Worm (Caenorhabditis elegans): ENCODE results near the gene tag-209.

tag-209 gene

DNA sequence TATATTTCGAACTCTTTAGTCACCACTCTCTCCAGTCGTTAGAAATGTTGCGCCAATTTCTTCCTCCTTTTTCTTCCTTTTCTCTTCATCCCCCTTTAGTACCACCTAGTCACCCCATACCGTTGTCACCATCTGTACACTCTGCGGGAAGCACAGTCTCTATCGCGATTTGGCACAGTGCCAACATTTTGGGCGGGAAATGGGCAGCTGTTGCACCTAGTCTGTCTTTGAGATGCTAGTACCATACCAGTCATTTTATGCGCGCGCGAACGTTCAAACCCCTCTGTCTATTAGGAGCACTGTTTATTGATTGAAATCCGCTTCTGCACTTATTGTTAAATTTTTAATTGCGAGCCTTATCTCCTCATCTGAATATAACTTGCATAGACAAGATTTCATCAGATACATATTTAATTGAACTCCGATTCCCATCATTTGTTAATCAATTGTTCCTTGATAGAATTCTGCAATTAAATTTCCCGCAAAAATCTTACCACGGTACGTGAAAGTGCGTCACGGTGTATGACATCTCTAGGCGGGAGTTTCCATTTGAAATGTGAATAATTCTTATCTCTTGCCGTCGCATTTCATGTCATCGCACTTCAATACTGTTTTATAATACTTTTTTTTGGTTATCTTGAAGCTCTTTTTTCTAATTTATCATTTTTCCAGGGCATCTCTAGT lies 2.2 kb upstream of the tag-209 start, which contains the start of gene cdl-1 (continued):
- TF ChIP-seq swsn-7 (tag; optimal IDR thresholded peaks at IDR 0.05) (peak; percentile 53), ces-1 (GFP tag; optimal IDR thresholded peaks at IDR 0.05) (no peak), grh-1 (GFP tag; IDR thresholded peaks at IDR 0.05) (no peak), blmp-1 (tag; optimal IDR thresholded peaks at IDR 0.05) (peak; percentile 66), hlh-17 (GFP tag; optimal IDR thresholded peaks at IDR 0.05; ENCODE audit: borderline replicate concordance) (no peak), unc-62 (GFP tag; optimal IDR thresholded peaks at IDR 0.05) (no peak), ama-1 (optimal IDR thresholded peaks at IDR 0.05) (no peak), mab-9 (GFP tag; IDR thresholded peaks at IDR 0.05) (0 out of 2 replicates have a peak, but pooled peaks have one; percentile 21), zag-1 (tag; optimal IDR thresholded peaks at IDR 0.05) (no peak), unc-98 (GFP tag; IDR thresholded peaks at IDR 0.05) (no peak), pag-3 (tag; optimal IDR thresholded peaks at IDR 0.05; ENCODE audit: borderline replicate concordance, insufficient read depth) (no peak), ets-5 (GFP tag; IDR thresholded peaks at IDR 0.05) (no peak), Y116A8C.19 (tag; optimal IDR thresholded peaks at IDR 0.05; ENCODE audit: borderline replicate concordance) (no peak), nhr-20 (tag; optimal IDR thresholded peaks at IDR 0.05) (peak; percentile 67), lin-15B (tag; optimal IDR thresholded peaks at IDR 0.05) (peak; percentile 68), vab-15 (tag; optimal IDR thresholded peaks at IDR 0.05) (peak; percentile 5), nhr-12 (tag; optimal IDR thresholded peaks at IDR 0.05) (no peak), ztf-4 (tag; optimal IDR thresholded peaks at IDR 0.05) (no peak), skn-1 (tag; optimal IDR thresholded peaks at IDR 0.05) (peak; percentile 44), sup-37 (GFP tag; optimal IDR thresholded peaks at IDR 0.05) (no peak), fkh-8 (tag; optimal IDR thresholded peaks at IDR 0.05) (peak; percentile 26), elt-3 (tag; optimal IDR thresholded peaks at IDR 0.05) (peak in 3 of 6 experiments; percentile 15 to 83 (median 47)), alr-1 (tag; optimal IDR thresholded peaks at IDR 0.05; ENCODE audit: borderline replicate concordance) (no peak), lir-3 (tag; optimal IDR thresholded peaks at IDR 0.05; ENCODE audit: poor library complexity) (peak; percentile 49), pqm-1 (tag; optimal IDR thresholded peaks at IDR 0.05) (no peak), F16B12.6 (tag; optimal IDR thresholded peaks at IDR 0.05) (peak; percentile 93), snu-23 (GFP tag; optimal IDR thresholded peaks at IDR 0.05) (peak; percentile 75), aha-1 (tag; optimal IDR thresholded peaks at IDR 0.05) (no peak), ceh-82 (tag; optimal IDR thresholded peaks at IDR 0.05) (peak in 2 of 3 experiments; percentile 24 to 40), tlp-1 (tag; optimal IDR thresholded peaks at IDR 0.05) (no peak), efl-1 (optimal IDR thresholded peaks at IDR 0.05) (peak; percentile 86 to 96), efl-1 (GFP tag; optimal IDR thresholded peaks at IDR 0.05 in 1 of 2) (peak; percentile 96 to 100), rnt-1 (tag; optimal IDR thresholded peaks at IDR 0.05) (peak; percentile 71), snpc-4 (tag; optimal IDR thresholded peaks at IDR 0.05) (peak; percentile 45), tbx-2 (tag; optimal IDR thresholded peaks at IDR 0.05) (peak; percentile 58), nhr-237 (tag; optimal IDR thresholded peaks at IDR 0.05) (no peak), fkh-4 (tag; optimal IDR thresholded peaks at IDR 0.05; ENCODE audit: borderline replicate concordance) (no peak), zip-4 (GFP tag; optimal IDR thresholded peaks at IDR 0.05) (no peak), unc-130 (tag; optimal IDR thresholded peaks at IDR 0.05) (peak; percentile 90), nhr-77 (tag; optimal IDR thresholded peaks at IDR 0.05) (peak; percentile 17), fkh-10 (GFP tag; optimal IDR thresholded peaks at IDR 0.05) (no peak), irx-1 (tag; optimal IDR thresholded peaks at IDR 0.05) (peak; percentile 7), egl-13 (tag; optimal IDR thresholded peaks at IDR 0.05) (peak; percentile 17), C04F5.9 (tag; optimal IDR thresholded peaks at IDR 0.05) (no peak), nhr-85 (tag) (peak; percentile 78), lin-35 (GFP tag; optimal IDR thresholded peaks at IDR 0.05) (peak; percentile 94 to 99), mep-1 (tag; optimal IDR thresholded peaks at IDR 0.05) (peak; percentile 81), lin-13 (GFP tag; optimal IDR thresholded peaks at IDR 0.05) (no peak), ceh-63 (GFP tag; optimal IDR thresholded peaks at IDR 0.05) (no peak), fos-1 (tag; optimal IDR thresholded peaks at IDR 0.05) (peak; percentile 53), C34B4.2 (tag; optimal IDR thresholded peaks at IDR 0.05) (no peak), isw-1 (GFP tag; IDR thresholded peaks at IDR 0.05) (no peak; the same call in 1 of the 2 replicates)

All from whole organism, L1 larva.